Worm (Caenorhabditis elegans) whole organism, mixed stage, embryonic: ENCODE data around the gene sru-13.

Experiments used
- M03D4.4 ChIP-seq: sonication (generic microtip); optimal IDR thresholded peaks from 2 replicates; lab custom pipeline; 2017; ENCODE audit warnings: mild to moderate bottlenecking, missing genetic modification characterization, missing compliant biosample characterization
- bed-3 ChIP-seq: fragments of 200-800 bp; sonication (Bioruptor generic); optimal IDR thresholded peaks from 3 replicates; lab custom pipeline; 2018; ENCODE audit warnings: mild to moderate bottlenecking, missing genetic modification characterization, moderate library complexity, missing compliant biosample characterization
- mab-5 ChIP-seq: fragments of 150-350 bp; optimal IDR thresholded peaks from 2 replicates; lab custom pipeline; 2014; ENCODE audit warnings: missing biosample characterization, missing genetic modification characterization
- nhr-12 ChIP-seq: fragments of 150-350 bp; optimal IDR thresholded peaks from 2 replicates; lab custom pipeline; 2014; ENCODE audit warnings: missing biosample characterization, missing genetic modification characterization
- nhr-76 ChIP-seq: sonication (generic microtip); optimal IDR thresholded peaks from 2 replicates; lab custom pipeline; 2017; ENCODE audit warnings: missing biosample characterization, missing genetic modification characterization
- sptf-1 ChIP-seq: sonication (generic microtip); optimal IDR thresholded peaks from 2 replicates; lab custom pipeline; 2017; ENCODE audit warnings: mild to moderate bottlenecking, missing genetic modification characterization, moderate library complexity, missing compliant biosample characterization
- zip-8 ChIP-seq: fragments of 150-350 bp; optimal IDR thresholded peaks from 2 replicates; lab custom pipeline; 2014; ENCODE audit warnings: missing biosample characterization, missing genetic modification characterization

DNA sequence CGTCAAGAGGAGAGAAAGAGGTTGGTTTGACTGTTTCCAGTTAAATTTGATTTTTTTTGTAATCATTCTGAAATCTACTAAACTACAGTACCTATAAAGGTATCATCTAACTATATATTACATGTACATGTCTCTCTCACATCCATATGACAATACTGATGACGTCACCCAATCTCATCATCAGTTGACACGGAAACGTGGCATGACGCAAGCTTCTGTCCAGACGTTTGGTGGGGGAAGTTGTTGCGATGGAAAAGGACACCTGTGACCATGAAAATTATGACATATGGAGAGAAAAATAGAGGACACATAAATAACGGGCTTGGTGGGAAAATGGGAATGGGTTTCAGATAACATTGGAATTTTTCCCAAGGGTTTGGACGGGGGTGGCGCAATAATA, 26.6 kb upstream of the sru-13 start:
- no peak for TF ChIP-seq sptf-1
- no peak for TF ChIP-seq bed-3 (GFP tag; lab: Kevin White, UChicago)
- no peak for TF ChIP-seq nhr-12 (tag; lab: Kevin White, UChicago)
- TF ChIP-seq M03D4.4 (tag; lab: Kevin White, UChicago): no peak
- TF ChIP-seq nhr-76 (tag; lab: Kevin White, UChicago): no peak
- TF ChIP-seq mab-5 (tag; lab: Kevin White, UChicago): no peak
- peak; percentile 97 for TF ChIP-seq zip-8 (tag; lab: Kevin White, UChicago)
